Fruit fly (Drosophila melanogaster) whole organism, adult: ENCODE measurements around the gene Hou.

ENCODE experiments used
- CG12768 ChIP-seq: fragments of 200-800 bp; sonication (Bioruptor generic); optimal IDR thresholded peaks from 2 replicates; lab custom pipeline; 2017; ENCODE audit warnings: missing biosample characterization, missing genetic modification characterization, mild to moderate bottlenecking, moderate library complexity, missing genetic modification reagents
- CG14711 ChIP-seq: fragments of 200-800 bp; sonication (Bioruptor generic); optimal IDR thresholded peaks from 2 replicates; lab custom pipeline; 2018; ENCODE audit warnings: missing biosample characterization, mild to moderate bottlenecking, missing genetic modification characterization, moderate library complexity
- CG33017 ChIP-seq: fragments of 200-800 bp; sonication (Bioruptor generic); optimal IDR thresholded peaks from 2 replicates; lab custom pipeline; 2018; ENCODE audit warnings: missing biosample characterization, mild to moderate bottlenecking, missing genetic modification characterization, moderate library complexity
- CG7101 ChIP-seq: fragments of 200-800 bp; sonication (Bioruptor generic); optimal IDR thresholded peaks from 2 replicates; lab custom pipeline; 2018; ENCODE audit warnings: missing biosample characterization, mild to moderate bottlenecking, missing genetic modification characterization, moderate library complexity
- cnc ChIP-seq, 2 experiments: fragments of >200 bp; optimal IDR thresholded peaks; 2 replicates each; lab custom pipeline; 2017
- kay ChIP-seq: fragments of 200-800 bp; sonication (Bioruptor generic); peaks from one replicate; lab custom pipeline; 2016; ENCODE audit warnings: missing biosample characterization, missing genetic modification characterization, borderline replicate concordance
- pad ChIP-seq: fragments of 200-800 bp; sonication (Bioruptor generic); optimal IDR thresholded peaks from 3 replicates; lab custom pipeline; 2017; ENCODE audit warnings: missing biosample characterization, missing genetic modification characterization, mild to moderate bottlenecking, moderate library complexity, missing genetic modification reagents
- tj ChIP-seq: fragments of 200-800 bp; sonication (Bioruptor generic); optimal IDR thresholded peaks from 3 replicates; lab custom pipeline; 2017; ENCODE audit warnings: missing biosample characterization, mild to moderate bottlenecking, missing genetic modification characterization, moderate library complexity
- toe ChIP-seq: fragments of 200-800 bp; sonication (Bioruptor generic); optimal IDR thresholded peaks from 2 replicates; lab custom pipeline; 2016; ENCODE audit warnings: missing biosample characterization, missing genetic modification characterization

DNA sequence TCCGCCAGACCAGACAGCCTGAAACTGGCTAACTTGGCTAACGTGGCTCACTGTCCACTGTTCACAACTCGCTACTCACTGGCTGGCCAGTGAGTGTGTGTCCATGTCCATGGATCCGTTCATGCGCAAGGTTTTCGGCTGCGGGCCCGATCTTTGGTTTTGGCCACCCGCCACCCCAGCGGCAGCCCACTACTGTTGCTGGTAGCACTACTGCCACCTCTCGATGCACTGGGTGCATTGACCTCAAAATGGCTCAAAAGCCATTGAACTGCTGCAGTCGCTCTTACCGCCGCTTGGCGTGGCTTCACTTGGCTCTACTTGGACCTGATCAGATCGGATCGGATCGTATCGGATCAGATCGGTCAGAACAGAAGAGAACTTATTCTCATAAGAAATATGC is 31.2 kb upstream of the Hou start:
- no peak for TF ChIP-seq toe (GFP tag; lab: Kevin White, UChicago)
- TF ChIP-seq pad: no peak
- no peak for TF ChIP-seq CG14711 (tag; lab: Kevin White, UChicago)
- no peak for TF ChIP-seq CG7101 (tag; lab: Kevin White, UChicago)
- no peak for TF ChIP-seq CG33017 (tag; lab: Kevin White, UChicago)
- TF ChIP-seq tj: no peak
- TF ChIP-seq cnc (optimal IDR thresholded peaks at IDR 0.05; lab: Kevin White, UChicago): no peak
- TF ChIP-seq kay (GFP tag; lab: Kevin White, UChicago): no peak
- TF ChIP-seq CG12768 (GFP tag; lab: Kevin White, UChicago): no peak
